Fruit fly (Drosophila melanogaster) whole organism, embryonic: Measurements from ENCODE around the gene Ubi-p5E.

Experiments
- Atf3 ChIP-seq: fragments of 200-800 bp; sonication (Bioruptor generic); optimal IDR thresholded peaks from 3 replicates; lab custom pipeline; 2016; ENCODE audit warnings: missing biosample characterization, missing genetic modification characterization
- BEAF-32 ChIP-seq: fragments of 200-800 bp; sonication (Bioruptor generic); optimal IDR thresholded peaks from 3 replicates; lab custom pipeline; 2017; ENCODE audit warnings: missing biosample characterization, missing genetic modification characterization, mild to moderate bottlenecking, moderate library complexity, missing genetic modification reagents
- CG10147 ChIP-seq: fragments of 200-800 bp; sonication (Bioruptor generic); optimal IDR thresholded peaks from 2 replicates; lab custom pipeline; 2019; ENCODE audit warnings: missing biosample characterization, mild to moderate bottlenecking, missing genetic modification characterization, moderate library complexity
- CG10274 ChIP-seq: fragments of 200-800 bp; sonication (Bioruptor generic); optimal IDR thresholded peaks from 3 replicates; lab custom pipeline; 2017; ENCODE audit warnings: missing biosample characterization, mild to moderate bottlenecking, missing genetic modification characterization
- CG11247 ChIP-seq: fragments of 200-800 bp; sonication (Bioruptor generic); IDR thresholded peaks from 2 replicates; pipeline ENCODE4 v1.3.6; 2022; ENCODE audit warnings: missing biosample characterization, missing genetic modification characterization
- CG11504 ChIP-seq: fragments of 200-800 bp; sonication (Bioruptor generic); optimal IDR thresholded peaks from 3 replicates; lab custom pipeline; 2019; ENCODE audit warnings: missing biosample characterization, mild to moderate bottlenecking, missing genetic modification characterization, moderate library complexity
- CG17328 ChIP-seq: fragments of 200-800 bp; sonication (Bioruptor generic); IDR thresholded peaks from 2 replicates; pipeline ENCODE4 v1.3.6; 2022; ENCODE audit warnings: missing biosample characterization, missing genetic modification characterization
- CG18476 ChIP-seq: fragments of 200-800 bp; sonication (Bioruptor generic); optimal IDR thresholded peaks from 2 replicates; lab custom pipeline; 2016; ENCODE audit warnings: missing biosample characterization, mild to moderate bottlenecking, missing genetic modification characterization
- CG2678 ChIP-seq: fragments of 200-800 bp; sonication (Bioruptor generic); optimal IDR thresholded peaks from 3 replicates; lab custom pipeline; 2019; ENCODE audit warnings: missing biosample characterization, mild to moderate bottlenecking, missing genetic modification characterization, moderate library complexity
- CG2889 ChIP-seq: fragments of 200-800 bp; sonication (Bioruptor generic); IDR thresholded peaks from 3 replicates; pipeline ENCODE4 v1.3.6; 2022; ENCODE audit warnings: missing biosample characterization, missing genetic modification characterization
- CG30403 ChIP-seq: fragments of 200-800 bp; sonication (Bioruptor generic); optimal IDR thresholded peaks from 3 replicates; lab custom pipeline; 2016; ENCODE audit warnings: missing biosample characterization, missing genetic modification characterization
- CG34376 ChIP-seq: fragments of 200-800 bp; sonication (Bioruptor generic); optimal IDR thresholded peaks from 2 replicates; lab custom pipeline; 2018; ENCODE audit warnings: missing biosample characterization, mild to moderate bottlenecking, missing genetic modification characterization
- CG4707 ChIP-seq: fragments of 200-800 bp; sonication (Bioruptor generic); optimal IDR thresholded peaks from 2 replicates; lab custom pipeline; 2018; ENCODE audit warnings: missing biosample characterization, mild to moderate bottlenecking, missing genetic modification characterization, moderate library complexity
- CG6175 ChIP-seq: fragments of 200-800 bp; sonication (Bioruptor generic); IDR thresholded peaks from 3 replicates; pipeline ENCODE4 v1.3.6; 2022; ENCODE audit warnings: missing biosample characterization, missing genetic modification characterization
- CG6272 ChIP-seq: fragments of 200-800 bp; sonication (Bioruptor generic); IDR thresholded peaks from 2 replicates; pipeline ENCODE4 v1.3.6; 2022; ENCODE audit warnings: missing biosample characterization, missing genetic modification characterization
- CG6689 ChIP-seq: fragments of 200-800 bp; sonication (Bioruptor generic); IDR thresholded peaks from 2 replicates; pipeline ENCODE4 v1.3.6; 2022; ENCODE audit warnings: missing biosample characterization, missing genetic modification characterization
- CG7357 ChIP-seq: fragments of 200-800 bp; sonication (Bioruptor generic); IDR thresholded peaks from 3 replicates; pipeline ENCODE4 v1.3.6; 2022; ENCODE audit warnings: missing biosample characterization, missing genetic modification characterization
- CG8924 ChIP-seq: fragments of 200-800 bp; optimal IDR thresholded peaks from 3 replicates; lab custom pipeline; 2019; ENCODE audit warnings: missing biosample characterization, mild to moderate bottlenecking, missing genetic modification characterization, moderate library complexity
- CG9437 ChIP-seq: fragments of 200-800 bp; sonication (Bioruptor generic); optimal IDR thresholded peaks from 2 replicates; lab custom pipeline; 2018; ENCODE audit warnings: missing biosample characterization, mild to moderate bottlenecking, missing genetic modification characterization
- CHES-1-like ChIP-seq: fragments of 200-800 bp; sonication (Bioruptor generic); optimal IDR thresholded peaks from 2 replicates; lab custom pipeline; 2016; ENCODE audit warnings: missing biosample characterization, missing genetic modification characterization
- Camta ChIP-seq: fragments of 200-800 bp; sonication (Bioruptor generic); optimal IDR thresholded peaks from 2 replicates; lab custom pipeline; 2016; ENCODE audit warnings: missing biosample characterization, missing genetic modification characterization
- CrebB ChIP-seq: fragments of 200-800 bp; sonication (Bioruptor generic); optimal IDR thresholded peaks from 3 replicates; lab custom pipeline; 2018; ENCODE audit warnings: missing biosample characterization, mild to moderate bottlenecking, missing genetic modification characterization
- Hmr ChIP-seq: fragments of 200-800 bp; sonication (Bioruptor generic); optimal IDR thresholded peaks from 3 replicates; lab custom pipeline; 2017; ENCODE audit warnings: mild to moderate bottlenecking, missing biosample characterization, missing genetic modification reagents, missing genetic modification characterization
- Lhr ChIP-seq: fragments of 200-800 bp; sonication (Bioruptor generic); optimal IDR thresholded peaks from 3 replicates; lab custom pipeline; 2017; ENCODE audit warnings: mild to moderate bottlenecking, missing biosample characterization, missing genetic modification reagents, missing genetic modification characterization
- NC2α ChIP-seq: fragments of 200-800 bp; sonication (Bioruptor generic); optimal IDR thresholded peaks from 2 replicates; lab custom pipeline; 2016; ENCODE audit warnings: missing biosample characterization, missing genetic modification characterization
- Sin3A ChIP-seq: fragments of >200 bp; optimal IDR thresholded peaks from 2 replicates; lab custom pipeline; 2018
- Six4 ChIP-seq: fragments of 200-800 bp; sonication (Bioruptor generic); optimal IDR thresholded peaks from 2 replicates; lab custom pipeline; 2016; ENCODE audit warnings: missing biosample characterization, missing genetic modification characterization
- Ssrp ChIP-seq: fragments of 200-800 bp; sonication (Bioruptor generic); optimal IDR thresholded peaks from 2 replicates; lab custom pipeline; 2018; ENCODE audit warnings: missing biosample characterization, mild to moderate bottlenecking, missing genetic modification characterization, moderate library complexity
- abd-A ChIP-seq: fragments of 200-800 bp; sonication (Bioruptor generic); optimal IDR thresholded peaks from 3 replicates; lab custom pipeline; 2019; ENCODE audit warnings: missing biosample characterization, mild to moderate bottlenecking, missing genetic modification characterization, moderate library complexity
- amos ChIP-seq: fragments of 200-800 bp; sonication (Bioruptor generic); IDR thresholded peaks from 2 replicates; pipeline ENCODE4 v1.3.6; 2022; ENCODE audit warnings: missing biosample characterization, missing genetic modification characterization; ENCODE audit not compliant: partially characterized antibody
- ase ChIP-seq: fragments of 200-800 bp; sonication (Bioruptor generic); IDR thresholded peaks from 3 replicates; pipeline ENCODE4 v1.3.6; 2022; ENCODE audit warnings: missing biosample characterization, missing genetic modification characterization
- br ChIP-seq: fragments of >200 bp; optimal IDR thresholded peaks from 2 replicates; lab custom pipeline; 2017
- cato ChIP-seq: fragments of 200-800 bp; sonication (Bioruptor generic); optimal IDR thresholded peaks from 2 replicates; lab custom pipeline; 2016; ENCODE audit warnings: missing biosample characterization, missing genetic modification characterization, borderline replicate concordance
- ci ChIP-seq: fragments of 200-800 bp; sonication (Bioruptor generic); IDR thresholded peaks from 3 replicates; pipeline ENCODE4 v1.3.6; 2022; ENCODE audit warnings: missing biosample characterization, missing genetic modification characterization
- corto ChIP-seq: fragments of 200-800 bp; sonication (Bioruptor generic); optimal IDR thresholded peaks from 2 replicates; lab custom pipeline; 2016; ENCODE audit warnings: missing biosample characterization, mild to moderate bottlenecking, missing genetic modification characterization, moderate library complexity
- dimm ChIP-seq: fragments of 200-800 bp; sonication (Bioruptor generic); IDR thresholded peaks from 2 replicates; pipeline ENCODE4 v1.3.6; 2022; ENCODE audit warnings: missing biosample characterization, missing genetic modification characterization
- ewg ChIP-seq: fragments of 200-800 bp; sonication (Bioruptor generic); optimal IDR thresholded peaks from 3 replicates; lab custom pipeline; 2017; ENCODE audit warnings: mild to moderate bottlenecking, missing biosample characterization, missing genetic modification reagents, missing genetic modification characterization
- fru ChIP-seq: fragments of >200 bp; optimal IDR thresholded peaks from 2 replicates; lab custom pipeline; 2017
- ftz-f1 ChIP-seq: fragments of 200-800 bp; sonication (Bioruptor generic); optimal IDR thresholded peaks from 2 replicates; lab custom pipeline; 2016; ENCODE audit warnings: missing biosample characterization, missing genetic modification characterization
- fu2 ChIP-seq: fragments of 200-800 bp; sonication (Bioruptor generic); optimal IDR thresholded peaks from 2 replicates; lab custom pipeline; 2016; ENCODE audit warnings: missing biosample characterization, missing genetic modification characterization
- gt ChIP-seq: fragments of 200-800 bp; sonication (Bioruptor generic); IDR thresholded peaks from 2 replicates; pipeline ENCODE4 v1.3.6; 2022; ENCODE audit warnings: missing biosample characterization, missing genetic modification characterization
- jigr1 ChIP-seq: fragments of 200-800 bp; sonication (Bioruptor generic); IDR thresholded peaks from 3 replicates; pipeline ENCODE4 v1.3.6; 2022; ENCODE audit warnings: missing biosample characterization, missing genetic modification characterization
- oc ChIP-seq: fragments of 200-800 bp; sonication (Bioruptor generic); optimal IDR thresholded peaks from 2 replicates; lab custom pipeline; 2018; ENCODE audit warnings: missing biosample characterization, mild to moderate bottlenecking, missing genetic modification characterization, moderate library complexity
- pan ChIP-seq, 4 experiments: fragments of >200 bp in 3 of 4; fragments of 200-800 bp in 1 of 4; sonication (Bioruptor generic) in 1 of 4; optimal IDR thresholded peaks in 3 of 4; IDR thresholded peaks in 1 of 4; 2 replicates each; pipeline versions ENCODE4 v1.3.6 to Lab custom; 2017 to 2022; ENCODE audit warnings: missing biosample characterization in 2 of 4, missing genetic modification characterization in 2 of 4, mixed read lengths in 1 of 4
- pfk ChIP-seq: fragments of 200-800 bp; sonication (Bioruptor generic); optimal IDR thresholded peaks from 2 replicates; lab custom pipeline; 2018; ENCODE audit warnings: missing biosample characterization, mild to moderate bottlenecking, missing genetic modification characterization, moderate library complexity
- phol ChIP-seq: fragments of 200-800 bp; sonication (Bioruptor generic); optimal IDR thresholded peaks from 3 replicates; lab custom pipeline; 2018; ENCODE audit warnings: missing biosample characterization, mild to moderate bottlenecking, missing genetic modification characterization, moderate library complexity
- sens-2 ChIP-seq: fragments of 200-800 bp; sonication (Bioruptor generic); IDR thresholded peaks from 2 replicates; pipeline ENCODE4 v1.3.6; 2022; ENCODE audit warnings: missing biosample characterization, missing genetic modification characterization
- sqz ChIP-seq: fragments of 200-800 bp; sonication (Bioruptor generic); optimal IDR thresholded peaks from 3 replicates; lab custom pipeline; 2018; ENCODE audit warnings: missing biosample characterization, mild to moderate bottlenecking, missing genetic modification characterization
- tna ChIP-seq: fragments of 200-800 bp; sonication (Bioruptor generic); IDR thresholded peaks from 2 replicates; pipeline ENCODE4 v1.3.6; 2022; ENCODE audit warnings: missing biosample characterization, missing genetic modification characterization; ENCODE audit not compliant: partially characterized antibody
- wek ChIP-seq: fragments of 200-800 bp; sonication (Bioruptor generic); optimal IDR thresholded peaks from 3 replicates; lab custom pipeline; 2018; ENCODE audit warnings: missing biosample characterization, mild to moderate bottlenecking, missing genetic modification characterization, moderate library complexity
- yki ChIP-seq: fragments of >200 bp; optimal IDR thresholded peaks from 3 replicates; lab custom pipeline; 2018

Ubi-p5E gene

dm6 chrX:6265456-6265877, 14.0 kb downstream of the Ubi-p5E start (continued):
- TF ChIP-seq CG30403 (GFP tag; lab: Kevin White, UChicago) (peak; percentile 98), CG17328 (GFP tag; lab: Robert Waterston, UW) (peak; percentile 94), Camta (GFP tag; lab: Kevin White, UChicago) (peak; percentile 96), CG2678 (tag; lab: Kevin White, UChicago) (peak; percentile 97), yki (no peak), pan (optimal IDR thresholded peaks at IDR 0.05; lab: Kevin White, UChicago) (no peak), pan (GFP tag; optimal IDR thresholded peaks at IDR 0.05 in 1 of 2, IDR thresholded peaks at IDR 0.05 in 1 of 2) (peak in 1 of 2 experiments; percentile 95), CG10274 (GFP tag; lab: Kevin White, UChicago) (peak; percentile 87), fu2 (GFP tag; lab: Kevin White, UChicago) (peak; percentile 91), Sin3A (lab: Kevin White, UChicago) (no peak), CG10147 (GFP tag; lab: Kevin White, UChicago) (peak; percentile 92), Six4 (peak; percentile 94), Ssrp (tag; lab: Kevin White, UChicago) (peak; percentile 97), sens-2 (GFP tag; lab: Robert Waterston, UW) (peak; percentile 90), cato (GFP tag; lab: Kevin White, UChicago) (peak; percentile 95), CrebB (tag; lab: Kevin White, UChicago) (peak; percentile 87), jigr1 (peak; percentile 93), fru (lab: Kevin White, UChicago) (no peak), CG18476 (GFP tag; lab: Kevin White, UChicago) (peak; percentile 95), ftz-f1 (no peak), corto (GFP tag; lab: Kevin White, UChicago) (peak; percentile 33), phol (tag; lab: Kevin White, UChicago) (peak; percentile 97), CG4707 (GFP tag; lab: Kevin White, UChicago) (peak; percentile 91), Hmr (GFP tag; lab: Kevin White, UChicago) (peak; percentile 96), NC2α (GFP tag; lab: Kevin White, UChicago) (peak; percentile 92), ci (GFP tag; lab: Robert Waterston, UW) (peak; percentile 95), oc (tag; lab: Kevin White, UChicago) (peak; percentile 95), CG6175 (GFP tag; lab: Robert Waterston, UW) (peak; percentile 73), tna (GFP tag; lab: Robert Waterston, UW) (no peak), pfk (GFP tag; lab: Kevin White, UChicago) (no peak), CG8924 (tag; lab: Kevin White, UChicago) (peak; percentile 97), CG2889 (GFP tag; lab: Robert Waterston, UW) (peak; percentile 82), BEAF-32 (peak; percentile 7), CG34376 (peak; percentile 86), dimm (GFP tag; lab: Robert Waterston, UW) (peak; percentile 91), CG6689 (GFP tag; lab: Robert Waterston, UW) (peak; percentile 97), CG11247 (peak; percentile 82), gt (GFP tag; lab: Robert Waterston, UW) (peak; percentile 85), wek (GFP tag; lab: Kevin White, UChicago) (peak; percentile 86), CG9437 (peak; percentile 95), CHES-1-like (GFP tag; lab: Kevin White, UChicago) (peak; percentile 91), Lhr (GFP tag; lab: Kevin White, UChicago) (peak; percentile 91), amos (GFP tag; lab: Robert Waterston, UW) (no peak), br (lab: Kevin White, UChicago) (no peak), Atf3 (GFP tag; lab: Kevin White, UChicago) (peak; percentile 95), CG11504 (peak; percentile 97), ewg (peak; percentile 95), CG6272 (GFP tag; lab: Robert Waterston, UW) (peak; percentile 83), CG7357 (GFP tag; lab: Robert Waterston, UW) (peak; percentile 87), abd-A (tag; lab: Kevin White, UChicago) (peak; percentile 31), ase (GFP tag; lab: Robert Waterston, UW) (peak; percentile 94), sqz (GFP tag; lab: Kevin White, UChicago) (peak; percentile 94)
